Worm (Caenorhabditis elegans) whole organism, L4 larva: Measurements from ENCODE around the gene F59E11.6.

Experiments used
- Y75B8A.6 ChIP-seq: fragments of 200-800 bp; sonication (Bioruptor generic); IDR thresholded peaks from 2 replicates; pipeline ENCODE4 v1.3.6; 2022; ENCODE audit warnings: missing genetic modification reagents, missing genetic modification characterization, missing compliant biosample characterization
- ZK546.5 ChIP-seq, 2 experiments: sonication (generic microtip); optimal IDR thresholded peaks; 2 replicates each; lab custom pipeline; 2017; ENCODE audit warnings: missing biosample characterization in 2 of 2, missing genetic modification characterization in 2 of 2
- ceh-82 ChIP-seq: sonication (generic microtip); optimal IDR thresholded peaks from 2 replicates; lab custom pipeline; 2017; ENCODE audit warnings: missing biosample characterization, missing genetic modification characterization
- lin-13 ChIP-seq: fragments of 150-350 bp; optimal IDR thresholded peaks from 2 replicates; lab custom pipeline; 2014; ENCODE audit warnings: missing biosample characterization, missing genetic modification reagents, missing genetic modification characterization
- mdl-1 ChIP-seq, 2 experiments: fragments of 150-350 bp in 1 of 2; sonication (generic microtip) in 1 of 2; optimal IDR thresholded peaks; 2 replicates each; lab custom pipeline; 2014 to 2017; ENCODE audit warnings: missing biosample characterization in 2 of 2, missing genetic modification characterization in 2 of 2
- nhr-28 ChIP-seq: fragments of 150-350 bp; optimal IDR thresholded peaks from 2 replicates; lab custom pipeline; 2014; ENCODE audit warnings: missing biosample characterization, missing genetic modification characterization
- nhr-77 ChIP-seq: fragments of 150-350 bp; optimal IDR thresholded peaks from 2 replicates; lab custom pipeline; 2014; ENCODE audit warnings: missing biosample characterization, missing genetic modification characterization
- php-3 ChIP-seq: fragments of 200-800 bp; sonication (Bioruptor generic); IDR thresholded peaks from 2 replicates; pipeline ENCODE4 v1.3.6; 2022; ENCODE audit warnings: missing genetic modification reagents, missing genetic modification characterization, missing compliant biosample characterization
- unc-130 ChIP-seq: sonication (generic microtip); optimal IDR thresholded peaks from 2 replicates; lab custom pipeline; 2016; ENCODE audit warnings: missing genetic modification reagents, missing genetic modification characterization, missing compliant biosample characterization

DNA sequence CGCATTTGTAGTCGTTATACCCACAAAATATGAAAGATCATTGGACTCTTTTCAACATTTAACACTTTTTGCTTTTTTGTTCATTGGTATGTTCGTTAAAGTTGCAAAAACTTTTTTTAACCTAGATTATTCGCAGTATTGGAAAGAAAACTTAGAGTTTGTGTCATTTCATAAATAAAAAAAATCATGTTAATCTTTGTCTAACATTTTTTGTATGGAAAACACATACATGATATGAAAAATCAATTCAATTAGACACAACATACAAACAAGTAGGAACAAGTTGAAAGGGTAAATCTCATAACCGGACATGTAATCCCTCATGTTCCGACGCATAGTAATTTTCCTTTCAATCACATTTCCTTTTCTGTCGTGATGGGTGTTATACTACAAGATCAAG, 9.6 kb downstream of the F59E11.6 start, which contains the start of gene F59E11.2:
- TF ChIP-seq nhr-77 (no peak), Y75B8A.6 (no peak), mdl-1 (tag; optimal IDR thresholded peaks at IDR 0.05; lab: Kevin White, UChicago) (no peak), unc-130 (GFP tag; lab: Kevin White, UChicago) (no peak), ceh-82 (tag; lab: Kevin White, UChicago) (no peak), php-3 (no peak), ZK546.5 (tag; optimal IDR thresholded peaks at IDR 0.05; lab: Kevin White, UChicago) (no peak), lin-13 (no peak), nhr-28 (no peak)
